Fruit fly (Drosophila melanogaster) whole organism: ENCODE results near the gene Rpn11.

Experiments
- psq ChIP-seq: fragments of >200 bp; optimal IDR thresholded peaks from 2 replicates; lab custom pipeline; 2017
- usp ChIP-seq: fragments of >200 bp; optimal IDR thresholded peaks from 2 replicates; lab custom pipeline; 2017; ENCODE audit warnings: missing biosample characterization, missing genetic modification characterization, mixed read lengths

DNA sequence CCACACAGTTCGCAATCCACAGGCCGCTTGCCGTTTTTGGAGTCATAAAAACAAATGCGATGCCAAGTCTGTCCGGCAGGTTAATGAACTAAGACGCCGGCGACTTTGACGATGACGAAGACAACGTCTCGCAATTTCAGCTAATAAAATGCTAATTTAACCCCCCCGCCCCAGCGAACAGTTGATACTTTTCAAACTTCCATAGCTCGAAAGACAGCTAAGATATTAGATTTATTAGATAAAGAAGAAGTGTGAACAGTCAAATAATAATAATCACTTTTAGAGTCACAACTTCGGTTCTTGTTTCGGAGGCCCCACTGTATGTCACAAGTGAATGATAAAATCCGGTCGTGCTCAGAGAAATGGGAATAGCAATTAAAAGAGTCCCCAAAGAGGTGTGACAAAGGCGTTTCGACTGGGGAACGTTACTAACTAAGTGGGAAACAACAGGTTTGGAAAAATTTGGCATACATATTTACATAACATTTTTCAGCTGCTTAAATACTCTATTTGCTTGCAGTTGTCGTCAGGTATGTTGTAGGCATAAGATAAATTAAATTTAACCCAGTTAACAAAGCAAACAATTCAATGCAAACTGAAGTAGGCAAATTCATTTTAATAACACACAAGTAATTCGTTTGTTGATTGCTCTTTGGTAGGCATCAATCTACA, 25.1 kb upstream of the Rpn11 start:
- TF ChIP-seq usp (GFP tag; lab: Kevin White, UChicago) (no peak), psq (lab: Kevin White, UChicago) (no peak)
